Fruit fly (Drosophila melanogaster): ENCODE results near the gene CG3246.

CG3246 gene

dm6 chr2L:3452286-3452685 lies 9.5 kb downstream of the CG3246 start, which contains the start of gene CG12795:
CG12795 (plus strand) TSS chr2L:3452466.
- TF ChIP-seq CG13287 (GFP tag; IDR thresholded peaks at IDR 0.05; ENCODE audit: partially characterized antibody) (peak; percentile 18; the same call in 1 of the 2 replicates), CG10267 (tag; optimal IDR thresholded peaks at IDR 0.05) (peak; percentile 61), vnd (GFP tag; IDR thresholded peaks at IDR 0.05; ENCODE audit: partially characterized antibody) (no peak), stc (GFP tag; IDR thresholded peaks at IDR 0.05) (no peak), trem (tag; optimal IDR thresholded peaks at IDR 0.05) (peak; percentile 29), CG34224 (GFP tag; IDR thresholded peaks at IDR 0.05; ENCODE audit: partially characterized antibody) (no peak), gfzf (GFP tag; optimal IDR thresholded peaks at IDR 0.05) (peak; percentile 72), CG43689 (GFP tag; IDR thresholded peaks at IDR 0.05) (no peak), CG9797 (GFP tag; optimal IDR thresholded peaks at IDR 0.05) (peak; percentile 64), Dp (GFP tag; optimal IDR thresholded peaks at IDR 0.05) (peak; percentile 12), MBD-R2 (GFP tag; IDR thresholded peaks at IDR 0.05) (peak; percentile 47; the same call in 1 of the 2 replicates), salm (tag; optimal IDR thresholded peaks at IDR 0.05) (no peak), CG12659 (GFP tag; optimal IDR thresholded peaks at IDR 0.05) (peak; percentile 9), YL-1 (GFP tag; optimal IDR thresholded peaks at IDR 0.05) (peak; percentile 58), CG4617 (GFP tag; optimal IDR thresholded peaks at IDR 0.05; ENCODE audit: borderline replicate concordance) (peak; percentile 74), MESR4 (GFP tag; optimal IDR thresholded peaks at IDR 0.05) (peak; percentile 83), Scr (GFP tag; IDR thresholded peaks at IDR 0.05; ENCODE audit: partially characterized antibody) (0 out of 2 replicates have a peak, but pooled peaks have one; percentile 9), CG9437 (GFP tag; optimal IDR thresholded peaks at IDR 0.05) (no peak), CG12219 (GFP tag; optimal IDR thresholded peaks at IDR 0.05) (no peak), nom (GFP tag; optimal IDR thresholded peaks at IDR 0.05) (peak; percentile 5), CG2712 (tag; optimal IDR thresholded peaks at IDR 0.05) (peak; percentile 25), Fer3 (tag; optimal IDR thresholded peaks at IDR 0.05) (no peak), gsb-n (tag; optimal IDR thresholded peaks at IDR 0.05) (no peak), pzg (GFP tag; optimal IDR thresholded peaks at IDR 0.05) (peak; percentile 54), CG14710 (tag; optimal IDR thresholded peaks at IDR 0.05) (peak; percentile 32), stwl (tag; optimal IDR thresholded peaks at IDR 0.05) (peak; percentile 69), phol (tag; optimal IDR thresholded peaks at IDR 0.05) (peak; percentile 16)

- no peak; the same call in 1 of the 2 replicates for TF ChIP-seq amos (GFP tag; IDR thresholded peaks at IDR 0.05; ENCODE audit: partially characterized antibody)
- TF ChIP-seq CG13287 (GFP tag; IDR thresholded peaks at IDR 0.05; ENCODE audit: partially characterized antibody): peak; percentile 57; the same call in 1 of the 2 replicates
- no peak for TF ChIP-seq kni (GFP tag; optimal IDR thresholded peaks at IDR 0.05)
- TF ChIP-seq CG12942 (GFP tag; optimal IDR thresholded peaks at IDR 0.05): no peak
- no peak for TF ChIP-seq dmrt99B (tag; optimal IDR thresholded peaks at IDR 0.05)
- peak in 1 of 2 experiments; percentile 4 for TF ChIP-seq Pdp1 (GFP tag; optimal IDR thresholded peaks at IDR 0.05)
- TF ChIP-seq CHES-1-like (GFP tag; optimal IDR thresholded peaks at IDR 0.05): no peak
- TF ChIP-seq CG42726 (GFP tag; IDR thresholded peaks at IDR 0.05; ENCODE audit: partially characterized antibody): no peak
- no peak for TF ChIP-seq scrt (GFP tag; optimal IDR thresholded peaks at IDR 0.05)
- TF ChIP-seq CG2116 (GFP tag; optimal IDR thresholded peaks at IDR 0.05): no peak
- peak; percentile 95 for TF ChIP-seq Myb (GFP tag; optimal IDR thresholded peaks at IDR 0.05)
- TF ChIP-seq Gsc (GFP tag; IDR thresholded peaks at IDR 0.05): no peak
- TF ChIP-seq emc (GFP tag; optimal IDR thresholded peaks at IDR 0.05): no peak
- no peak for TF ChIP-seq Chrac-16 (GFP tag; optimal IDR thresholded peaks at IDR 0.05)
- TF ChIP-seq CG1602 (GFP tag; optimal IDR thresholded peaks at IDR 0.05): no peak
- no peak for TF ChIP-seq HmgZ (tag; optimal IDR thresholded peaks at IDR 0.05)
- no peak for TF ChIP-seq pfk (GFP tag; optimal IDR thresholded peaks at IDR 0.05)
- no peak for TF ChIP-seq Vsx1 (GFP tag; optimal IDR thresholded peaks at IDR 0.05)
- no peak for TF ChIP-seq lov (optimal IDR thresholded peaks at IDR 0.05)
- no peak for TF ChIP-seq lov (GFP tag; IDR thresholded peaks at IDR 0.05)
- no peak for TF ChIP-seq CG7745 (tag; optimal IDR thresholded peaks at IDR 0.05)
- TF ChIP-seq gsb-n (tag; optimal IDR thresholded peaks at IDR 0.05): peak; percentile 67
Observed at dm6 chr2L:3449555-3450320, 12.0 kb downstream of the CG3246 start, which contains the start of gene Snx1. Snx1 (plus strand) TSS chr2L:3449683.
